Fruit fly (Drosophila melanogaster) S2 (cell line): Measurements from ENCODE around the gene hoe1.

Source experiments
- CG8478 ChIP-seq: fragments of >200 bp; optimal IDR thresholded peaks from 2 replicates; lab custom pipeline; 2018
- CTCF ChIP-seq, 2 experiments: fragments of >200 bp; optimal IDR thresholded peaks; 2 replicates each; lab custom pipeline; 2018

dm6 chr2L:4930541-4930940 lies 1.6 kb downstream of the hoe1 start:
- TF ChIP-seq CG8478 (lab: Kevin White, UChicago) (no peak), CTCF (optimal IDR thresholded peaks at IDR 0.05; lab: Kevin White, UChicago) (no peak)
